Worm (Caenorhabditis elegans) whole organism, L3 larva: ENCODE data around the gene fbxb-83.

Experiments
- R02D3.7 ChIP-seq: fragments of 150-350 bp; optimal IDR thresholded peaks from 2 replicates; lab custom pipeline; 2014; ENCODE audit warnings: missing biosample characterization, missing genetic modification characterization
- aly-2 ChIP-seq: fragments of 150-350 bp; optimal IDR thresholded peaks from 2 replicates; lab custom pipeline; 2014; ENCODE audit warnings: missing biosample characterization, missing genetic modification characterization
- ama-1 ChIP-seq: fragments of 150-350 bp; optimal IDR thresholded peaks from 2 replicates; lab custom pipeline; 2018
- ceh-28 ChIP-seq: fragments of 150-350 bp; optimal IDR thresholded peaks from 2 replicates; lab custom pipeline; 2014; ENCODE audit warnings: missing biosample characterization, missing genetic modification reagents, missing genetic modification characterization
- ceh-9 ChIP-seq: sonication (generic microtip); optimal IDR thresholded peaks from 2 replicates; lab custom pipeline; 2018; ENCODE audit warnings: missing biosample characterization, missing genetic modification characterization
- egl-27 ChIP-seq: sonication (generic microtip); optimal IDR thresholded peaks from 4 replicates; lab custom pipeline; 2017; ENCODE audit warnings: missing biosample characterization, missing genetic modification reagents, missing genetic modification characterization
- egl-5 ChIP-seq: fragments of 150-350 bp; optimal IDR thresholded peaks from 2 replicates; lab custom pipeline; 2017; ENCODE audit warnings: missing biosample characterization, missing genetic modification reagents, missing genetic modification characterization, inconsistent platforms
- elt-2 ChIP-seq: sonication (generic microtip); optimal IDR thresholded peaks from 2 replicates; lab custom pipeline; 2016; ENCODE audit warnings: missing genetic modification reagents, mild to moderate bottlenecking, missing genetic modification characterization, missing compliant biosample characterization
- fkh-10 ChIP-seq: sonication (generic microtip); optimal IDR thresholded peaks from 2 replicates; lab custom pipeline; 2017; ENCODE audit warnings: missing biosample characterization, missing genetic modification reagents, missing genetic modification characterization
- fkh-2 ChIP-seq: fragments of 150-350 bp; optimal IDR thresholded peaks from 2 replicates; lab custom pipeline; 2014; ENCODE audit warnings: missing biosample characterization, missing genetic modification reagents, missing genetic modification characterization
- fos-1 ChIP-seq: fragments of 150-350 bp; optimal IDR thresholded peaks from 2 replicates; lab custom pipeline; 2014; ENCODE audit warnings: missing biosample characterization, missing genetic modification characterization
- hmg-11 ChIP-seq: sonication (generic microtip); optimal IDR thresholded peaks from 2 replicates; lab custom pipeline; 2016; ENCODE audit warnings: missing genetic modification characterization, missing compliant biosample characterization
- jun-1 ChIP-seq: fragments of 150-350 bp; optimal IDR thresholded peaks from 2 replicates; lab custom pipeline; 2014; ENCODE audit warnings: missing biosample characterization, missing genetic modification reagents, missing genetic modification characterization
- lin-39 ChIP-seq: fragments of 150-350 bp; optimal IDR thresholded peaks from 2 replicates; lab custom pipeline; 2018; ENCODE audit warnings: missing biosample characterization, missing genetic modification reagents, missing genetic modification characterization
- lsy-12 ChIP-seq: sonication (generic microtip); optimal IDR thresholded peaks from 2 replicates; lab custom pipeline; 2016; ENCODE audit warnings: mild to moderate bottlenecking, missing genetic modification characterization, missing compliant biosample characterization
- mml-1 ChIP-seq: fragments of 150-350 bp; sonication (generic microtip); optimal IDR thresholded peaks from 3 replicates; lab custom pipeline; 2014; ENCODE audit warnings: missing biosample characterization, missing genetic modification characterization
- nhr-11 ChIP-seq: fragments of 150-350 bp; optimal IDR thresholded peaks from 2 replicates; lab custom pipeline; 2014; ENCODE audit warnings: missing biosample characterization, missing genetic modification characterization
- nhr-12 ChIP-seq: fragments of 150-350 bp; optimal IDR thresholded peaks from 2 replicates; lab custom pipeline; 2014; ENCODE audit warnings: missing biosample characterization, missing genetic modification characterization
- nhr-23 ChIP-seq: fragments of 150-350 bp; optimal IDR thresholded peaks from 2 replicates; lab custom pipeline; 2014; ENCODE audit warnings: missing biosample characterization, missing genetic modification reagents, missing genetic modification characterization
- nhr-237 ChIP-seq: fragments of 150-350 bp; optimal IDR thresholded peaks from 2 replicates; lab custom pipeline; 2014; ENCODE audit warnings: missing biosample characterization, missing genetic modification characterization
- nhr-25 ChIP-seq: sonication (generic microtip); optimal IDR thresholded peaks from 2 replicates; lab custom pipeline; 2017; ENCODE audit warnings: missing biosample characterization, missing genetic modification characterization
- nhr-28 ChIP-seq: fragments of 150-350 bp; optimal IDR thresholded peaks from 2 replicates; lab custom pipeline; 2014; ENCODE audit warnings: missing biosample characterization, missing genetic modification characterization
- nhr-43 ChIP-seq: sonication (generic microtip); optimal IDR thresholded peaks from 2 replicates; lab custom pipeline; 2016; ENCODE audit warnings: mild to moderate bottlenecking, missing genetic modification characterization, missing compliant biosample characterization; ENCODE audit not compliant: poor library complexity, severe bottlenecking
- nhr-67 ChIP-seq: fragments of 150-350 bp; optimal IDR thresholded peaks from 2 replicates; lab custom pipeline; 2014; ENCODE audit warnings: missing biosample characterization, missing genetic modification characterization
- nhr-77 ChIP-seq: fragments of 150-350 bp; optimal IDR thresholded peaks from 2 replicates; lab custom pipeline; 2014; ENCODE audit warnings: missing biosample characterization, missing genetic modification characterization
- pha-4 ChIP-seq: fragments of 150-350 bp; optimal IDR thresholded peaks from 2 replicates; lab custom pipeline; 2014; ENCODE audit warnings: missing biosample characterization, missing genetic modification reagents, missing genetic modification characterization
- pqm-1 ChIP-seq: fragments of 150-350 bp; optimal IDR thresholded peaks from 2 replicates; lab custom pipeline; 2017; ENCODE audit warnings: missing biosample characterization, missing genetic modification characterization, inconsistent platforms
- sea-2 ChIP-seq: fragments of 150-350 bp; sonication (generic microtip); optimal IDR thresholded peaks from 4 replicates; lab custom pipeline; 2014; ENCODE audit warnings: missing biosample characterization, missing genetic modification reagents, missing genetic modification characterization
- skn-1 ChIP-seq: fragments of 150-350 bp; optimal IDR thresholded peaks from 2 replicates; lab custom pipeline; 2014; ENCODE audit warnings: missing biosample characterization, missing genetic modification characterization
- snpc-4 ChIP-seq: fragments of 150-350 bp; optimal IDR thresholded peaks from 2 replicates; lab custom pipeline; 2014; ENCODE audit warnings: missing biosample characterization, missing genetic modification characterization
- unc-62 ChIP-seq: fragments of 150-350 bp; sonication (generic microtip); optimal IDR thresholded peaks from 4 replicates; lab custom pipeline; 2014; ENCODE audit warnings: missing biosample characterization, missing genetic modification reagents, missing genetic modification characterization
- zag-1 ChIP-seq: fragments of 150-350 bp; optimal IDR thresholded peaks from 2 replicates; lab custom pipeline; 2014; ENCODE audit warnings: missing biosample characterization, missing genetic modification characterization
- ztf-11 ChIP-seq: fragments of 150-350 bp; optimal IDR thresholded peaks from 2 replicates; lab custom pipeline; 2014; ENCODE audit warnings: missing biosample characterization, missing genetic modification characterization
- ztf-4 ChIP-seq: fragments of 150-350 bp; optimal IDR thresholded peaks from 2 replicates; lab custom pipeline; 2014; ENCODE audit warnings: missing biosample characterization, missing genetic modification characterization

Gene fbxb-83

ce11 chrIII:185909-186308 lies 40.9 kb upstream of the fbxb-83 start:
- TF ChIP-seq elt-2 (tag; lab: Kevin White, UChicago): peak; percentile 19
- TF ChIP-seq, all 47 proteins: peak for 1; not testable (repeated sequence) for 46

ce11 chrIII:184335-184734 lies 39.3 kb upstream of the fbxb-83 start:
- peak; percentile 49 for TF ChIP-seq ceh-28
- no peak for TF ChIP-seq elt-2 (tag; lab: Kevin White, UChicago)
- TF ChIP-seq ceh-9: no peak

- TF ChIP-seq sea-2 (GFP tag; lab: Kevin White, UChicago): no peak
- TF ChIP-seq fkh-2 (tag; lab: Kevin White, UChicago): no peak
- no peak for TF ChIP-seq zag-1 (tag; lab: Kevin White, UChicago)
- no peak for TF ChIP-seq jun-1
- TF ChIP-seq nhr-67 (tag; lab: Kevin White, UChicago): no peak
- TF ChIP-seq nhr-237: no peak
- no peak for TF ChIP-seq lin-39 (tag; lab: Kevin White, UChicago)
- no peak for TF ChIP-seq nhr-28 (tag; lab: Kevin White, UChicago)
- TF ChIP-seq pqm-1 (tag; lab: Kevin White, UChicago): peak; percentile 52
- TF ChIP-seq nhr-43 (tag; lab: Kevin White, UChicago): no peak
- peak; percentile 66 for TF ChIP-seq elt-2 (tag; lab: Kevin White, UChicago)
Measured at ce11 chrIII:183072-183471, 38.1 kb upstream of the fbxb-83 start.

ce11 chrIII:182080-182479 lies 37.1 kb upstream of the fbxb-83 start, which contains the start of gene F40G9.15:
TSS of gene F40G9.15 (plus strand) at chrIII:182380.
- TF ChIP-seq ceh-28: no peak
- TF ChIP-seq ama-1 (lab: Kevin White, UChicago): no peak
- TF ChIP-seq fos-1 (tag; lab: Kevin White, UChicago): no peak
- TF ChIP-seq lin-39 (tag; lab: Kevin White, UChicago): no peak
- no peak for TF ChIP-seq ztf-4 (tag; lab: Kevin White, UChicago)
- TF ChIP-seq nhr-11 (tag; lab: Kevin White, UChicago): no peak
- no peak for TF ChIP-seq nhr-28 (tag; lab: Kevin White, UChicago)
- no peak for TF ChIP-seq nhr-67 (tag; lab: Kevin White, UChicago)
- TF ChIP-seq hmg-11 (tag; lab: Kevin White, UChicago): no peak
- TF ChIP-seq egl-5 (tag; lab: Kevin White, UChicago): no peak
- TF ChIP-seq lsy-12 (tag; lab: Kevin White, UChicago): no peak
- TF ChIP-seq sea-2 (GFP tag; lab: Kevin White, UChicago): no peak
- no peak for TF ChIP-seq R02D3.7 (tag; lab: Kevin White, UChicago)
- no peak for TF ChIP-seq ztf-11 (tag; lab: Kevin White, UChicago)
- no peak for TF ChIP-seq ceh-9

ce11 chrIII:180963-181362 lies 36.0 kb upstream of the fbxb-83 start, which contains the start of gene F40G9.5:
TSS of gene F40G9.5 (plus strand) at chrIII:181263.
- no peak for TF ChIP-seq aly-2 (tag; lab: Kevin White, UChicago)
- no peak for TF ChIP-seq lsy-12 (tag; lab: Kevin White, UChicago)
- no peak for TF ChIP-seq unc-62
- TF ChIP-seq nhr-25 (tag; lab: Kevin White, UChicago): no peak
- TF ChIP-seq egl-5 (tag; lab: Kevin White, UChicago): no peak
- TF ChIP-seq hmg-11 (tag; lab: Kevin White, UChicago): no peak

- no peak for TF ChIP-seq ama-1 (lab: Kevin White, UChicago)
- no peak for TF ChIP-seq snpc-4
- no peak for TF ChIP-seq mml-1
- no peak for TF ChIP-seq nhr-77 (tag; lab: Kevin White, UChicago)
- no peak for TF ChIP-seq sea-2 (GFP tag; lab: Kevin White, UChicago)
- TF ChIP-seq fkh-10 (GFP tag; lab: Kevin White, UChicago): no peak
Measured at ce11 chrIII:179123-179592, 34.1 kb upstream of the fbxb-83 start, which contains the start of gene F40G9.6. TSS of gene F40G9.6 (plus strand) at chrIII:179542.

- TF ChIP-seq skn-1 (tag; lab: Kevin White, UChicago) (no peak), nhr-23 (tag; lab: Kevin White, UChicago) (no peak), nhr-77 (tag; lab: Kevin White, UChicago) (no peak), mml-1 (no peak), egl-27 (tag; lab: Kevin White, UChicago) (no peak), pha-4 (no peak), unc-62 (no peak), nhr-11 (tag; lab: Kevin White, UChicago) (no peak), nhr-67 (tag; lab: Kevin White, UChicago) (no peak), nhr-12 (tag; lab: Kevin White, UChicago) (no peak), lsy-12 (tag; lab: Kevin White, UChicago) (no peak), jun-1 (no peak), fos-1 (tag; lab: Kevin White, UChicago) (no peak), nhr-28 (tag; lab: Kevin White, UChicago) (no peak)
Measured at ce11 chrIII:178126-178525, 33.1 kb upstream of the fbxb-83 start.
